Fruit fly (Drosophila melanogaster) whole organism, adult: ENCODE results near the gene CG8891.

Experiments
- CG11617 ChIP-seq: fragments of 200-800 bp; sonication (Bioruptor generic); optimal IDR thresholded peaks from 2 replicates; lab custom pipeline; 2017; ENCODE audit warnings: mild to moderate bottlenecking, missing biosample characterization, missing genetic modification reagents, missing genetic modification characterization
- CG12768 ChIP-seq: fragments of 200-800 bp; sonication (Bioruptor generic); optimal IDR thresholded peaks from 2 replicates; lab custom pipeline; 2017; ENCODE audit warnings: missing biosample characterization, missing genetic modification characterization, mild to moderate bottlenecking, moderate library complexity, missing genetic modification reagents
- CG14711 ChIP-seq: fragments of 200-800 bp; sonication (Bioruptor generic); optimal IDR thresholded peaks from 2 replicates; lab custom pipeline; 2018; ENCODE audit warnings: missing biosample characterization, mild to moderate bottlenecking, missing genetic modification characterization, moderate library complexity
- CG1620 ChIP-seq: fragments of 200-800 bp; sonication (Bioruptor generic); optimal IDR thresholded peaks from 2 replicates; lab custom pipeline; 2016; ENCODE audit warnings: missing biosample characterization, missing genetic modification characterization
- CG33017 ChIP-seq: fragments of 200-800 bp; sonication (Bioruptor generic); optimal IDR thresholded peaks from 2 replicates; lab custom pipeline; 2018; ENCODE audit warnings: missing biosample characterization, mild to moderate bottlenecking, missing genetic modification characterization, moderate library complexity
- CG5204 ChIP-seq: fragments of 200-800 bp; sonication (Bioruptor generic); optimal IDR thresholded peaks from 2 replicates; lab custom pipeline; 2016; ENCODE audit warnings: missing biosample characterization, missing genetic modification characterization
- CG7045 ChIP-seq: fragments of 200-800 bp; sonication (Bioruptor generic); optimal IDR thresholded peaks from 2 replicates; lab custom pipeline; 2017; ENCODE audit warnings: missing biosample characterization, mild to moderate bottlenecking, missing genetic modification characterization
- CG7101 ChIP-seq: fragments of 200-800 bp; sonication (Bioruptor generic); optimal IDR thresholded peaks from 2 replicates; lab custom pipeline; 2018; ENCODE audit warnings: missing biosample characterization, mild to moderate bottlenecking, missing genetic modification characterization, moderate library complexity
- Clk ChIP-seq: fragments of 200-800 bp; sonication (Bioruptor generic); optimal IDR thresholded peaks from 2 replicates; lab custom pipeline; 2017; ENCODE audit warnings: missing biosample characterization, missing genetic modification characterization
- Crg-1 ChIP-seq: fragments of 200-800 bp; sonication (Bioruptor generic); optimal IDR thresholded peaks from 2 replicates; lab custom pipeline; 2016; ENCODE audit warnings: missing biosample characterization, missing genetic modification characterization
- Hr96 ChIP-seq: fragments of 200-800 bp; sonication (Bioruptor generic); optimal IDR thresholded peaks from 2 replicates; lab custom pipeline; 2016; ENCODE audit warnings: missing biosample characterization, missing genetic modification characterization
- Mnt ChIP-seq: fragments of 200-800 bp; sonication (Bioruptor generic); optimal IDR thresholded peaks from 2 replicates; lab custom pipeline; 2016; ENCODE audit warnings: missing biosample characterization, mild to moderate bottlenecking, missing genetic modification characterization
- bab1 ChIP-seq: fragments of 200-800 bp; sonication (Bioruptor generic); optimal IDR thresholded peaks from 3 replicates; lab custom pipeline; 2019; ENCODE audit warnings: missing biosample characterization, mild to moderate bottlenecking, missing genetic modification characterization, moderate library complexity
- cic ChIP-seq: fragments of 200-800 bp; sonication (Bioruptor generic); optimal IDR thresholded peaks from 2 replicates; lab custom pipeline; 2017; ENCODE audit warnings: missing biosample characterization, mild to moderate bottlenecking, missing genetic modification characterization, moderate library complexity
- cnc ChIP-seq, 2 experiments: fragments of >200 bp; optimal IDR thresholded peaks; 2 replicates each; lab custom pipeline; 2017
- kay ChIP-seq: fragments of 200-800 bp; sonication (Bioruptor generic); peaks from one replicate; lab custom pipeline; 2016; ENCODE audit warnings: missing biosample characterization, missing genetic modification characterization, borderline replicate concordance
- ovo ChIP-seq: fragments of 200-800 bp; sonication (Bioruptor generic); optimal IDR thresholded peaks from 2 replicates; lab custom pipeline; 2016; ENCODE audit warnings: missing biosample characterization, missing genetic modification characterization
- pad ChIP-seq: fragments of 200-800 bp; sonication (Bioruptor generic); optimal IDR thresholded peaks from 3 replicates; lab custom pipeline; 2017; ENCODE audit warnings: missing biosample characterization, missing genetic modification characterization, mild to moderate bottlenecking, moderate library complexity, missing genetic modification reagents
- tj ChIP-seq: fragments of 200-800 bp; sonication (Bioruptor generic); optimal IDR thresholded peaks from 3 replicates; lab custom pipeline; 2017; ENCODE audit warnings: missing biosample characterization, mild to moderate bottlenecking, missing genetic modification characterization, moderate library complexity
- toe ChIP-seq: fragments of 200-800 bp; sonication (Bioruptor generic); optimal IDR thresholded peaks from 2 replicates; lab custom pipeline; 2016; ENCODE audit warnings: missing biosample characterization, missing genetic modification characterization

The CG8891 gene

DNA sequence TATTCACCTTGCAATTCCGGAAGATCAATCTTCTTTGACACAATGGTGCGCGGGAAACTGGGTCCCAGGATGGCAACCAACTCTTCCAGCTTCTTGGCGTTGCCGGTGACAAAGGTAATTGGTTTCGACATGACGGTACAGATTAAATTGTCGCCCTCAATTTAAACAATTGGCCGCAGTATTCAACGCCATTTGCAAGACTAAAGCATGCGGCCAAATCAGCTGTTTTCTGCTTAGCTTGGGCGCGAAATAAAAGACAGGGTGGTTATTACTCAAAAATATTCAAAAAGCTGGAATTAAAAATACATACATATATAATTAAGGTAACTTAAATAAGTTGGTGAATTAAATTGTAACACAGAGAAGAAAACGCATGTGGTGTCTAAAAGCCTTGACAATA, at the start of gene CG8891:
Gene CG8891 (minus strand): TSS at position 242 of the 400 bp plus-strand sequence.
- TF ChIP-seq CG7101 (tag; lab: Kevin White, UChicago): no peak
- TF ChIP-seq Hr96: no peak
- TF ChIP-seq Mnt (GFP tag; lab: Kevin White, UChicago): peak; percentile 51
- peak; percentile 14 for TF ChIP-seq bab1 (GFP tag; lab: Kevin White, UChicago)

DNA sequence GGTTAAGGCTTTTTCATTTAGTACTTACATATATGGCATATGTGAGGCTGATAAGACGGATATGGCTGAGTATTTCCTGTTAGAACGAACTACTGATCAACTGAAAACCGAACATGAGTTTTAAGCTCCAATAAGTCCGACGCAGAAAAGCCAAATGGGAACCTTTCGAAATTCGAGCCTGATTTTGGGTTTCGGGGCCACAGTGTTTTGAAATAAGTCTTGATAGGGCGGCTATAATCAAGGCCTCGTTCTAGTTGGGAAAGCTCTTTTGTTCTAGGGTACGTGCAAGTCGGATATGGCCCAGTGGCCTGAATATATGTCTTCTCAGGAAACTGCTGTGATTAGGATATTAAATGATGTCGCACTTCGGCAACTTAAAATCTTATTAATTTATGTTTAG, 48.9 kb upstream of the CG8891 start, which contains the start of gene vkg:
Gene vkg (minus strand): TSS at position 101 of the 400 bp plus-strand sequence.
- TF ChIP-seq CG12768 (GFP tag; lab: Kevin White, UChicago): no peak
- TF ChIP-seq toe: no peak
- no peak for TF ChIP-seq CG1620 (GFP tag; lab: Kevin White, UChicago)
- no peak for TF ChIP-seq cic (GFP tag; lab: Kevin White, UChicago)
- no peak for TF ChIP-seq CG11617 (GFP tag; lab: Kevin White, UChicago)
- TF ChIP-seq cnc (optimal IDR thresholded peaks at IDR 0.05; lab: Kevin White, UChicago): no peak
- no peak for TF ChIP-seq CG7045 (GFP tag; lab: Kevin White, UChicago)
- TF ChIP-seq CG33017 (tag; lab: Kevin White, UChicago): no peak
- TF ChIP-seq CG5204: no peak
- no peak for TF ChIP-seq Hr96
- no peak for TF ChIP-seq CG7101 (tag; lab: Kevin White, UChicago)

DNA sequence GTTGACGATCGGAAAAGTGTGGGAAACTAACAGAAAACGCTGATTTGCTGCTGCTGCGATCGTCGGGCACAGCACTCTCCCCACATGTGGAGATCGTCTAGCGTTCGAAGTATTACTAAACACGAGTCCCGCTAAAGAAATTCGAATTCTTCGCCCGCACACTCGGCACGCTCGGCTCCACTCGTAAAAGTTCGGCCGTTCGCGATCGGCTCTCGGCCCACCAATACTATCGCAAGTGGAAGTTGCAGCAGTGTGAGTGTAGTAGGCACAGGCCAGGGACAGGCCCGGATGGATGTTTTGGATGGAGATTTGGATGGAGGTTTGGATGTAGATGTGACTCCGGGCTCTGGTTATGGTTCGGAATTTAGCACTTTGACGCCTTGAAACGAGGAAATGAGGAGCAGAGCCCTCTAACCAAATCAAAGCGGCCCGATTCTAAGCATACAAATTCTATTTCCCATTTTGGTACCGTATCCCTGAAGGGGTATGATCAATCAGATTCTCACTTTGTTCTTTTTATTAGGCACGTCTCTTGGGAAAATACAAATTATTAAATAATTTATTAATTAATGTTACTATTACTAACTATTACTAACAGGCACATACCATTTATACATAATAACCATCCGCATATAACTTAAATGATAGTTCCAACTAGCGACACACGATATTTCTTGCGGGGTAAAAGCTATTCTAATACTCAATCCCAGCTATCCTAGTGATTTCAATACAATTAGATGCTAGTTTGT, 48.3 kb upstream of the CG8891 start:
- no peak for TF ChIP-seq cnc (optimal IDR thresholded peaks at IDR 0.05; lab: Kevin White, UChicago)
- TF ChIP-seq CG1620 (GFP tag; lab: Kevin White, UChicago): no peak
- no peak for TF ChIP-seq Hr96
- no peak for TF ChIP-seq kay (GFP tag; lab: Kevin White, UChicago)
- TF ChIP-seq Crg-1: no peak
- TF ChIP-seq CG7101 (tag; lab: Kevin White, UChicago): no peak
- peak; percentile 41 for TF ChIP-seq tj (GFP tag; lab: Kevin White, UChicago)
- peak; percentile 3 for TF ChIP-seq cic (GFP tag; lab: Kevin White, UChicago)
- no peak for TF ChIP-seq CG12768 (GFP tag; lab: Kevin White, UChicago)
- TF ChIP-seq Clk: no peak

DNA sequence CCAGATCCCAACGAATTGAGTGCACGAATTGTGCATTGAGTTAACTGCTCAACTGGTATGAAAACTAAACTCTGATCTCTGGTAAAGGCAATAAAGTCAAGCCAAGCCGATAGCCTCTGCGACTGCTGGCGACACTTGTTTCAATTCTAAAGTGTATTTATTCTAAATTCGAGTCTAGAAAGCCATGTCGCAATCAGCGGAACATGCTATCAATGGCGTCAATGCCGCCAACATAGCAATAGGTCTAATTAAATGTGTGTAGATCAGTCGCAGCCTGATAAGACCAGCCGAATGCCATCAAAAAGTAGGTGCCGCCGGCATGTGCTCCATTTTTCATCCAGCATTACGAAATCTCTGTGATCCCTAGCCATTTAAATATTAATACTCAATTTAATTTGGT, 46.4 kb upstream of the CG8891 start:
- no peak for TF ChIP-seq CG11617 (GFP tag; lab: Kevin White, UChicago)
- TF ChIP-seq CG1620 (GFP tag; lab: Kevin White, UChicago): no peak
- TF ChIP-seq tj (GFP tag; lab: Kevin White, UChicago): no peak
- TF ChIP-seq cic (GFP tag; lab: Kevin White, UChicago): no peak
- TF ChIP-seq kay (GFP tag; lab: Kevin White, UChicago): no peak
- TF ChIP-seq ovo (GFP tag; lab: Kevin White, UChicago): no peak
- no peak for TF ChIP-seq CG7045 (GFP tag; lab: Kevin White, UChicago)
- no peak for TF ChIP-seq Clk
- no peak for TF ChIP-seq bab1 (GFP tag; lab: Kevin White, UChicago)
- TF ChIP-seq CG7101 (tag; lab: Kevin White, UChicago): no peak

DNA sequence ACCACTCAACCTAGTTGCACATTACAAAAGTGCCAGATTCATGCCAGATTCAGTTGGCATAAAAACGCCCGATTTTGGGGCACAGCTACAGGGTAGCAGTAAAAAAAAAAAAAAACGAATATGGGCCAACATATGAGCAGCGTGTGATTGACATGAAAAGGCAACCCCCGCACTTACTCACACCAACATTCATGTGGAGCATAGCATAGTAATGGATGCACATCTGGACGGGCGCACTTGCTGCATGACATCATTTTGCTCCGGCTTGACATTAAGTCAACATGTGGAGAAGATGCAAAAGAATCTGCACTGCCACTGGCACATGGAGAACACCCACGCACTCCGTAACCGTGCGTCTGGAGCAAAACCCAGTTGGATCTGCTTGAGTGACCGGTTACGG, 43.4 kb upstream of the CG8891 start:
- no peak for TF ChIP-seq CG33017 (tag; lab: Kevin White, UChicago)
- no peak for TF ChIP-seq bab1 (GFP tag; lab: Kevin White, UChicago)
- no peak for TF ChIP-seq cic (GFP tag; lab: Kevin White, UChicago)
- TF ChIP-seq toe: no peak
- no peak for TF ChIP-seq CG1620 (GFP tag; lab: Kevin White, UChicago)
- TF ChIP-seq CG12768 (GFP tag; lab: Kevin White, UChicago): no peak
- TF ChIP-seq CG14711: no peak
- TF ChIP-seq Mnt (GFP tag; lab: Kevin White, UChicago): no peak
- no peak for TF ChIP-seq CG5204

DNA sequence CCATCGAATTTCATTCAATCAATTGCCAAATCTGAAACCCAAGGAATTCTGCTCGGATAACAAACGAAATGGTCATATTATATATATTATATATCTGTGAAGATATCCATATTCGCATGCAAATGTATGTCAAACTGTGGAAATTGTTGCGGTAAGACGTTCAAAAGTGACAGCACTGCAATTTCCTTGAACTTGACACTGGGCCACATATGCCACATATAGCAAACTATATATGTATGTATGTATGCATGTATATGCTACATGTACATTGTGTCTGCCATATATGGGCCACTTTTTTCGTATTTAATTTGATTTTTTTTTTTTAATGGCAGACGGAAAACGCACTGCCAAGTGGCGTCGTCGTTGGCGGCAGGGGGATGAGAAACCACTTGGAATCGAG, 41.3 kb upstream of the CG8891 start:
- TF ChIP-seq tj (GFP tag; lab: Kevin White, UChicago) (peak; percentile 91), toe (no peak)

DNA sequence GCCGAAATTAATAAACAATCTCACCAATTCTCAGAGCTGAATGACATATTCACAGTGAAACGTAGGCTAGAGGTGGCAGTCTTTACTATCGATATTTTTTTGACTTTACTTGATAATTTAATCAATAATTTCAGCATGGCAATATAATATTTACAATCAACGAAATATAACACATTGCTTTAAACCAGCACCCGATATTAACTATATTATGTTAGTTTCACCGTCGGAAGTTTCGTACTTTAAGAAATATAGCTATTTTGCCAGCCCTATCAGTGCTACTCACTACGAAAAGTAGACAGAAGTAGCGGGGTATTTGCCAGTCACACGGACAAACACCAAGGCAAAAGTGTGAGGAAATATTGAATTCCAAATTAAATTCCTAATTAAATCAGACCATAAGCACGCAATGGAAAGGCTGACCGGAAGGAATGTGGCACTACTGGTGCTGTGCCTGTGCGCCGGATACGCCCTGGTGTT, 31.6 kb upstream of the CG8891 start, which contains the start of the genes CG31917, Tfb5 and SelT:
Gene CG31917 (minus strand): TSS at position 51 of the 477 bp plus-strand sequence.
Gene Tfb5 (minus strand): TSS at position 51 of the 477 bp plus-strand sequence.
Gene SelT (plus strand): TSS at position 139 of the 477 bp plus-strand sequence.
- TF ChIP-seq ovo (GFP tag; lab: Kevin White, UChicago) (peak; percentile 52), bab1 (GFP tag; lab: Kevin White, UChicago) (peak; percentile 83), cic (GFP tag; lab: Kevin White, UChicago) (no peak), CG1620 (GFP tag; lab: Kevin White, UChicago) (peak; percentile 78), Clk (peak; percentile 20), CG5204 (no peak), CG11617 (GFP tag; lab: Kevin White, UChicago) (peak; percentile 73), CG14711 (peak; percentile 58), cnc (optimal IDR thresholded peaks at IDR 0.05; lab: Kevin White, UChicago) (no peak), Crg-1 (peak; percentile 52), toe (peak; percentile 82), kay (GFP tag; lab: Kevin White, UChicago) (no peak), pad (GFP tag; lab: Kevin White, UChicago) (peak; percentile 85), Mnt (GFP tag; lab: Kevin White, UChicago) (peak; percentile 56), tj (GFP tag; lab: Kevin White, UChicago) (peak; percentile 49), CG12768 (GFP tag; lab: Kevin White, UChicago) (peak; percentile 55), CG7101 (tag; lab: Kevin White, UChicago) (peak; percentile 73), Hr96 (peak; percentile 71), CG33017 (tag; lab: Kevin White, UChicago) (peak; percentile 37), CG7045 (GFP tag; lab: Kevin White, UChicago) (peak; percentile 61)
